Worm (Caenorhabditis elegans) whole organism, L3 larva: Measurements from ENCODE around the gene nhr-155.

ENCODE experiments used
- R02D3.7 ChIP-seq: fragments of 150-350 bp; optimal IDR thresholded peaks from 2 replicates; lab custom pipeline; 2014; ENCODE audit warnings: missing biosample characterization, missing genetic modification characterization
- aly-2 ChIP-seq: fragments of 150-350 bp; optimal IDR thresholded peaks from 2 replicates; lab custom pipeline; 2014; ENCODE audit warnings: missing biosample characterization, missing genetic modification characterization
- ama-1 ChIP-seq: fragments of 150-350 bp; optimal IDR thresholded peaks from 2 replicates; lab custom pipeline; 2018
- ceh-82 ChIP-seq: fragments of 150-350 bp; optimal IDR thresholded peaks from 2 replicates; lab custom pipeline; 2014; ENCODE audit warnings: missing biosample characterization, missing genetic modification characterization
- daf-12 ChIP-seq: fragments of 150-350 bp; optimal IDR thresholded peaks from 2 replicates; lab custom pipeline; 2014; ENCODE audit warnings: missing biosample characterization, missing genetic modification reagents, missing genetic modification characterization
- egl-27 ChIP-seq: sonication (generic microtip); optimal IDR thresholded peaks from 4 replicates; lab custom pipeline; 2017; ENCODE audit warnings: missing biosample characterization, missing genetic modification reagents, missing genetic modification characterization
- egl-5 ChIP-seq: fragments of 150-350 bp; optimal IDR thresholded peaks from 2 replicates; lab custom pipeline; 2017; ENCODE audit warnings: missing biosample characterization, missing genetic modification reagents, missing genetic modification characterization, inconsistent platforms
- elt-1 ChIP-seq: fragments of 150-350 bp; optimal IDR thresholded peaks from 2 replicates; lab custom pipeline; 2014; ENCODE audit warnings: missing biosample characterization, missing genetic modification characterization
- elt-2 ChIP-seq: sonication (generic microtip); optimal IDR thresholded peaks from 2 replicates; lab custom pipeline; 2016; ENCODE audit warnings: missing genetic modification reagents, mild to moderate bottlenecking, missing genetic modification characterization, missing compliant biosample characterization
- elt-3 ChIP-seq, 3 experiments: fragments of 150-350 bp in 1 of 3; sonication (generic microtip) in 2 of 3; optimal IDR thresholded peaks; 2 replicates in 2 of 3; 4 replicates in 1 of 3; lab custom pipeline; 2014 to 2017; ENCODE audit warnings: missing biosample characterization in 3 of 3, missing genetic modification characterization in 3 of 3
- eor-1 ChIP-seq, 2 experiments: fragments of 150-350 bp; optimal IDR thresholded peaks; 2 replicates each; lab custom pipeline; 2014 to 2018; ENCODE audit warnings: missing biosample characterization in 2 of 2, missing genetic modification characterization in 2 of 2
- fkh-10 ChIP-seq: sonication (generic microtip); optimal IDR thresholded peaks from 2 replicates; lab custom pipeline; 2017; ENCODE audit warnings: missing biosample characterization, missing genetic modification reagents, missing genetic modification characterization
- fkh-2 ChIP-seq: fragments of 150-350 bp; optimal IDR thresholded peaks from 2 replicates; lab custom pipeline; 2014; ENCODE audit warnings: missing biosample characterization, missing genetic modification reagents, missing genetic modification characterization
- fos-1 ChIP-seq: fragments of 150-350 bp; optimal IDR thresholded peaks from 2 replicates; lab custom pipeline; 2014; ENCODE audit warnings: missing biosample characterization, missing genetic modification characterization
- hmg-11 ChIP-seq: sonication (generic microtip); optimal IDR thresholded peaks from 2 replicates; lab custom pipeline; 2016; ENCODE audit warnings: missing genetic modification characterization, missing compliant biosample characterization
- jun-1 ChIP-seq: fragments of 150-350 bp; optimal IDR thresholded peaks from 2 replicates; lab custom pipeline; 2014; ENCODE audit warnings: missing biosample characterization, missing genetic modification reagents, missing genetic modification characterization
- lin-15B ChIP-seq: fragments of 150-350 bp; optimal IDR thresholded peaks from 2 replicates; lab custom pipeline; 2014; ENCODE audit warnings: missing biosample characterization, missing genetic modification characterization
- lsy-12 ChIP-seq: sonication (generic microtip); optimal IDR thresholded peaks from 2 replicates; lab custom pipeline; 2016; ENCODE audit warnings: mild to moderate bottlenecking, missing genetic modification characterization, missing compliant biosample characterization
- mdl-1 ChIP-seq: fragments of 150-350 bp; optimal IDR thresholded peaks from 2 replicates; lab custom pipeline; 2014; ENCODE audit warnings: missing biosample characterization, missing genetic modification characterization
- mml-1 ChIP-seq: fragments of 150-350 bp; sonication (generic microtip); optimal IDR thresholded peaks from 3 replicates; lab custom pipeline; 2014; ENCODE audit warnings: missing biosample characterization, missing genetic modification characterization
- nfya-1 ChIP-seq: sonication (generic microtip); optimal IDR thresholded peaks from 2 replicates; lab custom pipeline; 2017; ENCODE audit warnings: missing genetic modification characterization, mild to moderate bottlenecking, missing compliant biosample characterization, antibody characterized with exemption, moderate library complexity; ENCODE audit not compliant: insufficient read depth
- nhr-11 ChIP-seq: fragments of 150-350 bp; optimal IDR thresholded peaks from 2 replicates; lab custom pipeline; 2014; ENCODE audit warnings: missing biosample characterization, missing genetic modification characterization
- nhr-12 ChIP-seq: fragments of 150-350 bp; optimal IDR thresholded peaks from 2 replicates; lab custom pipeline; 2014; ENCODE audit warnings: missing biosample characterization, missing genetic modification characterization
- nhr-23 ChIP-seq: fragments of 150-350 bp; optimal IDR thresholded peaks from 2 replicates; lab custom pipeline; 2014; ENCODE audit warnings: missing biosample characterization, missing genetic modification reagents, missing genetic modification characterization
- nhr-237 ChIP-seq: fragments of 150-350 bp; optimal IDR thresholded peaks from 2 replicates; lab custom pipeline; 2014; ENCODE audit warnings: missing biosample characterization, missing genetic modification characterization
- nhr-25 ChIP-seq: sonication (generic microtip); optimal IDR thresholded peaks from 2 replicates; lab custom pipeline; 2017; ENCODE audit warnings: missing biosample characterization, missing genetic modification characterization
- nhr-28 ChIP-seq: fragments of 150-350 bp; optimal IDR thresholded peaks from 2 replicates; lab custom pipeline; 2014; ENCODE audit warnings: missing biosample characterization, missing genetic modification characterization
- nhr-43 ChIP-seq: sonication (generic microtip); optimal IDR thresholded peaks from 2 replicates; lab custom pipeline; 2016; ENCODE audit warnings: mild to moderate bottlenecking, missing genetic modification characterization, missing compliant biosample characterization; ENCODE audit not compliant: poor library complexity, severe bottlenecking
- nhr-67 ChIP-seq: fragments of 150-350 bp; optimal IDR thresholded peaks from 2 replicates; lab custom pipeline; 2014; ENCODE audit warnings: missing biosample characterization, missing genetic modification characterization
- nhr-77 ChIP-seq: fragments of 150-350 bp; optimal IDR thresholded peaks from 2 replicates; lab custom pipeline; 2014; ENCODE audit warnings: missing biosample characterization, missing genetic modification characterization
- pha-4 ChIP-seq: fragments of 150-350 bp; optimal IDR thresholded peaks from 2 replicates; lab custom pipeline; 2014; ENCODE audit warnings: missing biosample characterization, missing genetic modification reagents, missing genetic modification characterization
- pqm-1 ChIP-seq: fragments of 150-350 bp; optimal IDR thresholded peaks from 2 replicates; lab custom pipeline; 2017; ENCODE audit warnings: missing biosample characterization, missing genetic modification characterization, inconsistent platforms
- sea-2 ChIP-seq: fragments of 150-350 bp; sonication (generic microtip); optimal IDR thresholded peaks from 4 replicates; lab custom pipeline; 2014; ENCODE audit warnings: missing biosample characterization, missing genetic modification reagents, missing genetic modification characterization
- snpc-4 ChIP-seq: fragments of 150-350 bp; optimal IDR thresholded peaks from 2 replicates; lab custom pipeline; 2014; ENCODE audit warnings: missing biosample characterization, missing genetic modification characterization
- tbx-2 ChIP-seq: sonication (generic microtip); optimal IDR thresholded peaks from 2 replicates; lab custom pipeline; 2016; ENCODE audit warnings: mild to moderate bottlenecking, missing genetic modification characterization, missing compliant biosample characterization
- unc-39 ChIP-seq: sonication (generic microtip); optimal IDR thresholded peaks from 4 replicates; lab custom pipeline; 2017; ENCODE audit warnings: missing biosample characterization, missing genetic modification characterization
- unc-62 ChIP-seq: fragments of 150-350 bp; sonication (generic microtip); optimal IDR thresholded peaks from 4 replicates; lab custom pipeline; 2014; ENCODE audit warnings: missing biosample characterization, missing genetic modification reagents, missing genetic modification characterization
- zag-1 ChIP-seq: fragments of 150-350 bp; optimal IDR thresholded peaks from 2 replicates; lab custom pipeline; 2014; ENCODE audit warnings: missing biosample characterization, missing genetic modification characterization
- ztf-4 ChIP-seq: fragments of 150-350 bp; optimal IDR thresholded peaks from 2 replicates; lab custom pipeline; 2014; ENCODE audit warnings: missing biosample characterization, missing genetic modification characterization

The nhr-155 gene

DNA sequence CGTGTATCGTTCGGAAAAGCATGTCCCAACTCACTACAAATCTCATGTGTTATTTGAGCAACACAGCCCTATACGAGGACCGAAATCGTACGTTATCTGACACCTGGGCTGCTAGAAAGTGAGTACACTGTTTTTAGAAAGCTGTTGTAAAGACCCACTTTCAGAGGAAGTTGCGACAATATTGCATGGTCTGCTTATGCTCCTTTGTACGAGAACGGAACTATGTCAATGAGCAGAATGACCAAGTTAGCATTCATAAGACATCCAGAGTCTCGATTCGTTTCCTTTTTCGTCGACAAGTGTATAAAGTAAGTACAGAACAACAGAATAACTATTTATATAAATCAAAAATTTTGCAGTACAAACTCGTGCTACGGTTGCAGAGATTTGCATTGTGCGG, 37.7 kb downstream of the nhr-155 start:
- TF ChIP-seq ceh-82 (tag; lab: Kevin White, UChicago), result no peak
- no peak for TF ChIP-seq nhr-11
- TF ChIP-seq nhr-43 (tag; lab: Kevin White, UChicago), result no peak
- no peak for TF ChIP-seq nfya-1
- no peak for TF ChIP-seq aly-2 (tag; lab: Kevin White, UChicago)
- TF ChIP-seq mml-1 (tag; lab: Kevin White, UChicago), result no peak
- no peak for TF ChIP-seq unc-62 (GFP tag; lab: Kevin White, UChicago)
- TF ChIP-seq zag-1 (tag; lab: Kevin White, UChicago), result no peak
- TF ChIP-seq daf-12 (tag; lab: Kevin White, UChicago), result no peak
- TF ChIP-seq hmg-11 (tag; lab: Kevin White, UChicago), result no peak
- no peak for TF ChIP-seq nhr-67 (tag; lab: Kevin White, UChicago)
- TF ChIP-seq nhr-23 (tag; lab: Kevin White, UChicago), result no peak
- no peak for TF ChIP-seq snpc-4 (tag; lab: Kevin White, UChicago)
- TF ChIP-seq R02D3.7 (tag; lab: Kevin White, UChicago), result no peak
- TF ChIP-seq egl-27, result no peak
- no peak for TF ChIP-seq nhr-237 (tag; lab: Kevin White, UChicago)
- no peak for TF ChIP-seq unc-39 (tag; lab: Kevin White, UChicago)
- TF ChIP-seq pqm-1, result no peak
- no peak for TF ChIP-seq ama-1 (lab: Kevin White, UChicago)
- TF ChIP-seq elt-2, result no peak
- TF ChIP-seq, all 47 proteins: peak for 0

DNA sequence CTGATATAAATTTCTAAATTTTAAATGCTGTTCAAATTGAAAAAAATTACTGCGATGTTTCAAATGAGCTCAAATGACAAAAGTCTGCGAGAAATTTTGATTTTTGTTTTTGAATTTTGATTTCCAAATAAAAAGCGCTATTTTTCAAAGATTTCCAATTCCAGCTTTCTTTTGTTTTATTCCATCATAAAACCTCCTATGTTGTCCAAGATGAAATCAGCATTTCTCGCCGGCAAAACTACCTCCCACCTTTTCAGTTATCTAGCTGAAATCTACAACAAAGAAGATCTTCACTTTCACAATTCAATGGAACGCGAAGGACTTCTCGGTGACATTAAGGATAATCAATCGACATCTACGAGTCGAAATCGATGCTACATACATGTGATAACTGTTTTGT, 39.7 kb downstream of the nhr-155 start, which contains the start of gene K06H6.4:
TSS of gene K06H6.4 (plus strand) at position 301 of the 400 bp plus-strand sequence.
- TF ChIP-seq nfya-1 (no peak), tbx-2 (tag; lab: Kevin White, UChicago) (no peak), nhr-237 (tag; lab: Kevin White, UChicago) (no peak), elt-2 (no peak), nhr-28 (tag; lab: Kevin White, UChicago) (no peak)

DNA sequence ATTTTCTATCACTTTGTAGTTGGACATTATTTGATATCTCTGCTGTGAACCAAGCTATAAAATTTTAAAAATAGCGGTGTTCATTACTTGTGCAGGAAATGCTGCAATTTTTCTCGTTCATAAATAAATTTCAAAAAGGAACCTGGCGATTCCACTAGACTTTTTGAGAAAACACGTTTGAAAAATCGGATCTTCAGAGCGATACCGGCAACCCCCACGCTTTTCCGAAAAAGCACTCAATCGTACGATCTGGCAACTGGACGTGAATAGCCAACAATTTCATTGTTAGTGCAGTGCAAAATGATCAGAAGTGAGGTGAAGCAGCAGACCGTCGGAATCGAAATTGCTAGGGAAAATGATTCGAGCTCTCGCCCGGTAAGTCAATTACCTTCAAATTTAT, 42.4 kb downstream of the nhr-155 start, which contains the start of gene nstp-7:
TSS of gene nstp-7 (plus strand) at position 301 of the 400 bp plus-strand sequence.
- TF ChIP-seq snpc-4 (tag; lab: Kevin White, UChicago), result no peak
- no peak for TF ChIP-seq mdl-1
- no peak for TF ChIP-seq ceh-82 (tag; lab: Kevin White, UChicago)
- no peak for TF ChIP-seq nhr-25 (tag; lab: Kevin White, UChicago)
- TF ChIP-seq hmg-11 (tag; lab: Kevin White, UChicago), result no peak
- no peak for TF ChIP-seq lsy-12 (tag; lab: Kevin White, UChicago)
- no peak for TF ChIP-seq lin-15B (tag; lab: Kevin White, UChicago)
- no peak for TF ChIP-seq mml-1 (tag; lab: Kevin White, UChicago)
- no peak for TF ChIP-seq elt-1 (tag; lab: Kevin White, UChicago)
- no peak for TF ChIP-seq egl-5 (tag; lab: Kevin White, UChicago)
- TF ChIP-seq unc-62 (GFP tag; lab: Kevin White, UChicago), result no peak

DNA sequence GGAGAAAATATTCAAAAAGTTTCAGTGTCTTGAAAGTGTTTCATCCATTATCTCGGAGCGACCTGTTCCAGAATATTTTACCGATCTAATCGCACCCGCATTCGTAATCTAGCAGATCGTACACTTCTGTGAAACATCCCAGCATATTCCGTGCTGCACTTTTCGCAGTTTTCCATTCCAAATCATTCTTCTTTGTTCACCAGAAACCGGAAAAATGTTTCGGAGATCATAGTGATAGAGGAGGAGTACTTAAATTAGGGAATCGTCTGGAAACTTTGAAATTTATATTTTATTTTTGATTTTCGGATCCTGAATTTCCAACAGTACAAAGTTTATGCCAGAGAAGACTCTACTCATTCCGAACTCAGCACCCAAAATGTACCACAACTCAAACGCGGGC, 46.2 kb downstream of the nhr-155 start, which contains the start of gene K06H6.2:
TSS of gene K06H6.2 (plus strand) at position 301 of the 400 bp plus-strand sequence.
- TF ChIP-seq elt-2 (no peak), nhr-11 (no peak), mml-1 (tag; lab: Kevin White, UChicago) (no peak), elt-3 (tag; optimal IDR thresholded peaks at IDR 0.05; lab: Kevin White, UChicago) (no peak), jun-1 (no peak), nhr-28 (tag; lab: Kevin White, UChicago) (no peak), nhr-12 (no peak), fkh-2 (tag; lab: Kevin White, UChicago) (no peak), snpc-4 (tag; lab: Kevin White, UChicago) (no peak), lin-15B (tag; lab: Kevin White, UChicago) (no peak), sea-2 (GFP tag; lab: Kevin White, UChicago) (no peak), ztf-4 (tag; lab: Kevin White, UChicago) (no peak), elt-1 (tag; lab: Kevin White, UChicago) (no peak)
- TF ChIP-seq, all 47 proteins: peak for 0

DNA sequence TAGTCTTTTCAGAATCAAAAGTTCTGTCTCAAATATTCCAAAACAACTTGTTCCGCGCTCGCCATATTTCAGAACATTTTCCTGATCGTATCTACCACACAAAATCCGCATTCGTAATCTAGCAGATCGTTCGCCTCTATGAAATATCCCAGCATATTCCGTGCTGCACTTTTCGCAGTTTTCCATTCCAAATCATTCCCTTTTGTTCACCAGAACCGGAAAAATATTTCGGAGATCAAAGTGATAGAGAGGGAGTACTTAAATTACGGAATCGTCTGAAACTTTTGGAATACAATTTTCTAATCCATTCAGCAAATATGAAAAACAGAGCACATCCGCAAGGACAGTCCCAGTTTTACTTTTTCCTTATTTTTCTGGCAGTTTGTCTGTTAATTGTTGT, 48.6 kb downstream of the nhr-155 start, which contains the start of gene K06H6.1:
TSS of gene K06H6.1 (plus strand) at position 301 of the 400 bp plus-strand sequence.
- TF ChIP-seq pqm-1, result no peak
- TF ChIP-seq nhr-11, result no peak
- no peak for TF ChIP-seq elt-1 (tag; lab: Kevin White, UChicago)
- TF ChIP-seq tbx-2 (tag; lab: Kevin White, UChicago), result no peak
- no peak for TF ChIP-seq pha-4 (tag; lab: Kevin White, UChicago)
- TF ChIP-seq nhr-67 (tag; lab: Kevin White, UChicago), result no peak
- TF ChIP-seq egl-27, result no peak
- no peak for TF ChIP-seq aly-2 (tag; lab: Kevin White, UChicago)
- no peak for TF ChIP-seq lin-15B (tag; lab: Kevin White, UChicago)
- no peak for TF ChIP-seq sea-2 (GFP tag; lab: Kevin White, UChicago)
- TF ChIP-seq fos-1, result no peak
- no peak for TF ChIP-seq nhr-77 (tag; lab: Kevin White, UChicago)
- TF ChIP-seq zag-1 (tag; lab: Kevin White, UChicago), result no peak
- no peak for TF ChIP-seq ama-1 (lab: Kevin White, UChicago)
- no peak for TF ChIP-seq eor-1 (tag; optimal IDR thresholded peaks at IDR 0.05; lab: Kevin White, UChicago)
- TF ChIP-seq fkh-10 (GFP tag; lab: Kevin White, UChicago), result no peak
